Fruit fly (Drosophila melanogaster): ENCODE data around the gene Syt4.

Syt4 gene

DNA sequence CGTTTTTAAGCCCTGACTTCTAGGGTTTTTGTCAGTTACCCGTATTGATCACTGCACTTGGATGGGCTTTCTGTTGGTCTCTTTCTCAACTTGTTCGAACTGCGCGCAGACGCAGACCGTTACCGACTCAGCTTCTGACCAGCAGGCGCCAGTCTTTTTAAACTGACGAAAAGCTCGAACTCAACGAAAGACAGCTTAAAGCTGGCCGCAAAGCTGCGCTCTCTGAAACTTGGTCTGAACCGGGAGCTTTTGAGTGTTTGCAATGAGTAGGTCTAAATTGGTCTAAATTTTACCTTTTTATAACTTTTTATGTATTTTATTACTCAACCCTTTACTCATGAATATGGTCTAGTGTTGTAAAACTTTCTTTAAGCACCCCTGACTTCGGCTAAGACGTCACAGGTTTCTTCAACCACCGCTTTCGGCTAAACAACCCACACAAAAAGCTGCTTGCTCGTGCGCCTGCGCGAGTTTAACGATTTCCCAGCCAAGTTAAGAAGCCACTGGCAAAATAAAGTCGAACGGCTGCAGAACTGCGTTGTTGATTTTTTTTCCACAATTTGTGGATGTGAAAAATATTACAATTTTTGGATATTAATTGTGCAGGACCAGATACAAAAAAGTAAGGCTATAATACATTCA is at the start of gene Syt4, which contains the start of gene Gld:
Gene Syt4 (plus strand): TSS at position 499 of the 642 bp plus-strand sequence.
Gene Gld (minus strand): TSS at position 137 of the 642 bp plus-strand sequence.
- TF ChIP-seq psq (optimal IDR thresholded peaks at IDR 0.05) (no peak), pan (optimal IDR thresholded peaks at IDR 0.05) (no peak), EcR (GFP tag; optimal IDR thresholded peaks at IDR 0.05) (no peak), CG8478 (optimal IDR thresholded peaks at IDR 0.05) (no peak), Dll (optimal IDR thresholded peaks at IDR 0.05) (no peak), usp (GFP tag; optimal IDR thresholded peaks at IDR 0.05) (no peak)

DNA sequence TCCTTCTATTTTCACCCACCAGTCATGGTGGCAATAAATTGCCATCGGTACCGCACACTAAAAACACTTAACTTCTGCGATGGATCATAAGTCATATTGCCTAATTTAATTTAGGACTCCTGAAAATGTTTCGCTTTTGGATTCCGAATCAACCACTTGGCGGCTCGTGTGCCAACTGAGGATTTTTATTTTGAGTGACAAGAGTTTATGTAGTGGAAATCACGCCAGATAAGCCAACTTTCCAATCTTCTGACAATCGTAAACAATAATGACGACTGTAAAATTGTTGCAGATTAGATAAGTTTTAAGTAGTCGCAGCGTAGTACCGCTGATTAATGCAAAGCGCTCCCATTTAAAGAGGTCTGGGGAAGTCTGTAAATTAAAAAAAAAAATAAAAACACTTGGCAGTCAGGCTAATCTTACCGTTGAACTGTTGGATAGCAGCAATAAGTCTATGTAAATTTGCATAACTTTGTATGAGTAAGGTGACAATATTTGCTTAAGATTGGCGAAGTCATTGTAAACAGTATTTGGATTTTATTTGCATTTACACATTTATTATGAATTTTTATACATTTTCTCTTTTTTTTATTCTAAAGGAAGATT is 48.8 kb upstream of the Syt4 start, which contains the start of gene CG14606:
Gene CG14606 (minus strand): TSS at position 160 of the 606 bp plus-strand sequence.
- no peak for TF ChIP-seq usp (GFP tag; optimal IDR thresholded peaks at IDR 0.05)
- no peak for TF ChIP-seq CG8478 (optimal IDR thresholded peaks at IDR 0.05)
- no peak for TF ChIP-seq Dll (optimal IDR thresholded peaks at IDR 0.05)
- no peak for TF ChIP-seq psq (optimal IDR thresholded peaks at IDR 0.05)
- TF ChIP-seq pan (optimal IDR thresholded peaks at IDR 0.05): no peak
- TF ChIP-seq EcR (GFP tag; optimal IDR thresholded peaks at IDR 0.05): no peak

DNA sequence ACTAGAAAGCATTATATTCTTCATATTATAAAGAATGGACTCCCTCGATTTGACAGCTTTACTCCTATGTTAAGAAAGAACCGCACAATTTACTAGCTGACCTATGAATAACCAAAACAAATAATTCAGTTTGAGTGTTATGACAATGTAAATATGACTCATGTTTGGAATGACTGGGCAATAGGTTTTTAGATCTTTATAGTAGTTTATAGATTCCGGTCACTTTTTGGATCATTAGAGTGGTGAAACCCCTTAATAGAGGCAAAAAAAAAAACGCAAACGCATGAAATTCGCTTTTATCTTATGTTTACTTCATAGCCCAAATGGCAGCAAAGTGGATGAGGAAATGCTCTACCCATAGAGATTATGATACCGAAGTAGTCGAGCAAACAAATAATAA is 46.3 kb upstream of the Syt4 start, which contains the start of gene CG14605:
Gene CG14605 (minus strand): TSS at position 101 of the 400 bp plus-strand sequence.
- no peak for TF ChIP-seq EcR (GFP tag; optimal IDR thresholded peaks at IDR 0.05)
- no peak for TF ChIP-seq pan (optimal IDR thresholded peaks at IDR 0.05)
- no peak for TF ChIP-seq usp (GFP tag; optimal IDR thresholded peaks at IDR 0.05)

DNA sequence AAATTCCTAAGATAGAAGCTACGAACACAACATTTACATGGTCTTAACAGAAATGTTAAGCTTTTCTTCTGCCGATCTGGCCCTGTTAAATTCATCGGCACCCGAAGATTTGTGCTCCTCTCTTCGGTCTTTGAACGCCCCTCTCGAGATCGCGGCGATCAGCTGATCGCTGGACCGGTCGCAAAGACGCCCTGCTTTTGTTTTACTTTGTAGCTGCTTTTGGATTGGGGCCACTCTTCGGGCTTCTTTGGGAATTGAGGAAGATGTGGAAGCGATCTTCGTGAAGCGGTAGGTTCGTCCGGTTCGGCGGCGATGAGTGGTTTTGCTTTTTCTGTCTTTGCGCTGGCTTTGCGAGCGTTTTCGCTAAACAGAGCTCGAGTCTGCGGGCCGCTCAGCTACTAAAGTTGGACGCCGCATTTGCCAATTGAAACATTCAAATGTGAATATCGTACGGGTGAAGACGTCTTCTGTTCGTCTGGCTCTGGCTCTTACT is 41.8 kb upstream of the Syt4 start, which contains the start of gene thw:
Gene thw (plus strand): TSS at position 443 of the 493 bp plus-strand sequence.
- TF ChIP-seq EcR (GFP tag; optimal IDR thresholded peaks at IDR 0.05) (no peak), Dll (optimal IDR thresholded peaks at IDR 0.05) (no peak), pan (optimal IDR thresholded peaks at IDR 0.05) (no peak), usp (GFP tag; optimal IDR thresholded peaks at IDR 0.05) (no peak), CG8478 (optimal IDR thresholded peaks at IDR 0.05) (no peak), psq (optimal IDR thresholded peaks at IDR 0.05) (no peak)

DNA sequence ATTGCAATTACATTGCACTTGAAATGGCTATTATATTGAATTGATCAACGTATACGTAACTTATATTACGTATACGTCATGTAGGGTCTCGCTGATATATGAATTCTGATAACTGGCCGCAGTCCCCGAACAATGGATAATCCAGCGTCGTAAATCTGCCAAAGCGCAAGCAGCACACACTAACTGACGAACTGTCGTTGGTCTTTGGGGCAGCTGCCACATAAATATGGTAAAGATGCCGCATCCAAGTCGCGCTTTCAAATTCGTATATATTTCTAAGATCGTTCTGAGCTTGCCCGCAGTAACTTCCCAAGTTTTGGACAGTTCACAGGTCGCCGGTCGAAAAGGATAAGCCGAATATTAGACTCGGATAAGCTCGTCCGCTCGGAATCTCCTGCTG is 24.4 kb upstream of the Syt4 start, which contains the start of gene CG14607:
Gene CG14607 (plus strand): TSS at position 301 of the 400 bp plus-strand sequence.
- TF ChIP-seq EcR (GFP tag; optimal IDR thresholded peaks at IDR 0.05): no peak
- TF ChIP-seq Dll (optimal IDR thresholded peaks at IDR 0.05): no peak

DNA sequence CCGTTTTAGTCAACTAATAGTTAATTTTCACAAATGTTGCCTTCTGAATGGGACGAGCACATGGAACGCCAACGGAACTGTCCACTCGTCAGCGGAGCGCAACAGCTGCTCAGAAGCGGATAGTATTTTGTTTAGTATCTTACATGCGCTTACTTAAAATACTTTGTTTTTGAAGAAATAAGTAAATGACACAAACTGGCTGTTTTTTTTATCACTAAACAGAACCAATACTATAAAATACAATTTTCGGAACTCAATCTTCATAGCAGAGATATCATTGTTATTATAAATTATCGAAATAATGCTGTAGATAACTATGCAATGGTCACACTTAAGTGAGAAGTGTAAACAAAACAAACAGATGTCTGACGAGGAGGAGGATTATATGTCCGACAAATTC is 19.0 kb upstream of the Syt4 start, which contains the start of the genes Noc3 and CG10053:
Gene Noc3 (minus strand): TSS at position 81 of the 400 bp plus-strand sequence.
Gene CG10053 (plus strand): TSS at position 202 of the 400 bp plus-strand sequence.
- TF ChIP-seq EcR (GFP tag; optimal IDR thresholded peaks at IDR 0.05) (no peak), usp (GFP tag; optimal IDR thresholded peaks at IDR 0.05) (no peak), psq (optimal IDR thresholded peaks at IDR 0.05) (no peak), CG8478 (optimal IDR thresholded peaks at IDR 0.05) (no peak)

DNA sequence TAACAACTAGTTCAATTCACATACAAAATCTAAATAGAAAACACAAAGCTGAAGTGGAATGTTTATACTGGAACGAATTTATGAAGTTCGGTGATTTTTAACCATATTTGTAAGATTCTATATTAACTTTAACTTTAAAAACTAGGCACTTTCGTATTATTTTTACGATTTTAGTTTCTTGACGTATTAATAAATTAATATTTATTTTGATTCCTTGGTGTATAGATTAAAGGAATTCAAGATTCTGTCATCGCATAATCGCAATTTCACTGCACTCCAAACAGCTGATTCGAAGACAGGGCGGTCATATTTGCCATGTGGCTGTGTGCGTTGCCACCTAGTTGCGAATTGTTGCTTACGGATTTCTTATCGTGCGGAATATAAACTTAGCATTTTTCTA is 16.4 kb upstream of the Syt4 start, which contains the start of the genes CG1227 and Dtwd2:
Gene CG1227 (minus strand): TSS at position 279 of the 400 bp plus-strand sequence.
Gene Dtwd2 (plus strand): TSS at position 336 of the 400 bp plus-strand sequence.
- TF ChIP-seq EcR (GFP tag; optimal IDR thresholded peaks at IDR 0.05) (no peak), Dll (optimal IDR thresholded peaks at IDR 0.05) (no peak), CG8478 (optimal IDR thresholded peaks at IDR 0.05) (no peak), pan (optimal IDR thresholded peaks at IDR 0.05) (no peak), usp (GFP tag; optimal IDR thresholded peaks at IDR 0.05) (no peak), psq (optimal IDR thresholded peaks at IDR 0.05) (no peak)

DNA sequence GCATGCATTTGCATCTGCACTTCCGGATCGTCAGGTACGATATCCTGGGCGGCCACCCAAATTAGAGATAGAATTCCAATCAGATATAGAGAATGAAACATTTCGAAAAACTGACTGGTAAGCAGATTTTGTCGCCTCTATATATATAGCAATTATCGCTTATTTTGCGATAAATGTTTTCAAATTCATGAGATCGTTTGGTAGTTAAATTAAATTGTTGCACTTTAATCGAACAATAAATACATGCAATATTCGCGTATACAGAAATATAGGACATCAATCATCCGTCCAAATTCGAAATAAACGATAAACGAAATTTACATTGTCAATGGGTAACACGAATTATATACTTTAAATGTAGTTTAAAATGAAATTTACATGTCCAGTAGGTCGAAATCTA is 14.0 kb upstream of the Syt4 start, which contains the start of gene Obp84a:
Gene Obp84a (minus strand): TSS at position 101 of the 400 bp plus-strand sequence.
- TF ChIP-seq Dll (optimal IDR thresholded peaks at IDR 0.05) (no peak), psq (optimal IDR thresholded peaks at IDR 0.05) (no peak), CG8478 (optimal IDR thresholded peaks at IDR 0.05) (no peak), usp (GFP tag; optimal IDR thresholded peaks at IDR 0.05) (no peak), pan (optimal IDR thresholded peaks at IDR 0.05) (no peak)

DNA sequence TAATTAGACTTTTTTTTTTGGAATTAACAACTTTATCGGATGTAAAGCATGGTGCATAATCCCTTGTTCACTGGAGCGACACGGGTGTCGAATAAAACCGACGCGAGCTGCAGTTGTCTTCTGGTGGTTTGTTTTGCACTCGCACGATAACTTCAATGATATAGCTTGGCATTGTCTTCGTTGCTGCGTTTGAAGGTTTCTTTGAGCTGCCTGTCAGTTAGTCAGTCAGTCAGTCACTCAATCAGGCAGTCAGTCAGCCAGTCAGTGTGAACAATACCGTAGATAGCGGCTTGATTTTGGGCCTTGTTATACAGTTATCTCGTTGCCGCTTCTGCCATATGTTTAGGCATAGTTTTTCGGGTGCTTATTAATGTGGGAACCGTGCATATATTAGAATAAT is 6.3 kb upstream of the Syt4 start:
- no peak for TF ChIP-seq Dll (optimal IDR thresholded peaks at IDR 0.05)
- no peak for TF ChIP-seq pan (optimal IDR thresholded peaks at IDR 0.05)
- no peak for TF ChIP-seq psq (optimal IDR thresholded peaks at IDR 0.05)
- no peak for TF ChIP-seq usp (GFP tag; optimal IDR thresholded peaks at IDR 0.05)
- no peak for TF ChIP-seq EcR (GFP tag; optimal IDR thresholded peaks at IDR 0.05)
- no peak for TF ChIP-seq CG8478 (optimal IDR thresholded peaks at IDR 0.05)

DNA sequence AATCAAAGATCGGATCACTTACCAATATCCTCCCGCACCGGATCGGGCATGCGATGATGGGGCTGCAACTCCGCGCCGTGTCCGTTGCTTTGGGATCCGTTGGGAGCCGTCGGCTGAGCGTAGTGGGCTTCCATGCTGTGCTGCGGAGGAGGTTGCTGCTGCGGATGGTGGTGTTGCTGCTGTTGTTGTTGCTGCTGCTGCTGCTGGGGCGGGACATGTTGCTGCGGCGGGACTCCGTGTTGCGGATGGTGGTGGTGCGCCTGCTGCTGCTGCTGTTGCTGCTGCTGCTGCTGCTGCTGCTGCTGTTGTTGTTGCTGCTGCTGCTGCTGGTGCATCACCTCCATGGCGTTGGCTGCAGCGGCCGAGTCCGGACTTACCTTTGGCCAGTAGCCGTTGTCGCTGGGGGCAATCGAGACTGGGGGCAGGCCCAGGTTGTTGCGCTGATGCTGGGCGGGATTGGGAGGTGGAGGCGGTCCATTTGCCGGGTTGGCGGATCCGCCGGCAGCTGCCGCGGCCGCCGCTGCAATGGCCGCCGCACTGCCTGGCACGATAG is 9.2 kb downstream of the Syt4 start:
- TF ChIP-seq EcR (GFP tag; optimal IDR thresholded peaks at IDR 0.05) (no peak), CG8478 (optimal IDR thresholded peaks at IDR 0.05) (no peak), Dll (optimal IDR thresholded peaks at IDR 0.05) (no peak), psq (optimal IDR thresholded peaks at IDR 0.05) (no peak), pan (optimal IDR thresholded peaks at IDR 0.05) (no peak), usp (GFP tag; optimal IDR thresholded peaks at IDR 0.05) (no peak)

DNA sequence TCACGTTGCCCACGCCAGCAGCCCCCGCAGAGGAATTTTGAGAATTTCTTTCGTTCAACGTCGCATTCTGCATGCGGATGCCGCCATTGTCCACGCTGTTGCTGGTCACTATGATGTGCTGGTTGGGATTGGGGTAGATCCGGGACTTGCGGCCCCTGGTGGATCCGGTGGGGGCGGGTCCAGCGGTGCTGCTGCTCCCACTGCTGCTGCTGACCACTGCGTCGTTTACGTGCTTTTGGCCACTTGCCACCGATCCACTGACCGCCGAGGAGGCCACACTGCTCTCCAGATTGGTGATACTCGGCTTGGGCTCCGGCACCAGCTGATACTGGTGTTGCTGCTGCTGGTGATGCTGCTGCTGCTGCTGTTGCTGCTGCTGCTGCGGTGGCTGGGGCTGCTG is 10.9 kb downstream of the Syt4 start:
- TF ChIP-seq Dll (optimal IDR thresholded peaks at IDR 0.05) (no peak), pan (optimal IDR thresholded peaks at IDR 0.05) (no peak), EcR (GFP tag; optimal IDR thresholded peaks at IDR 0.05) (no peak), CG8478 (optimal IDR thresholded peaks at IDR 0.05) (no peak), psq (optimal IDR thresholded peaks at IDR 0.05) (no peak), usp (GFP tag; optimal IDR thresholded peaks at IDR 0.05) (no peak)

Data from whole organism.